Fruit fly (Drosophila melanogaster): ENCODE measurements around the gene CG11983.

DNA sequence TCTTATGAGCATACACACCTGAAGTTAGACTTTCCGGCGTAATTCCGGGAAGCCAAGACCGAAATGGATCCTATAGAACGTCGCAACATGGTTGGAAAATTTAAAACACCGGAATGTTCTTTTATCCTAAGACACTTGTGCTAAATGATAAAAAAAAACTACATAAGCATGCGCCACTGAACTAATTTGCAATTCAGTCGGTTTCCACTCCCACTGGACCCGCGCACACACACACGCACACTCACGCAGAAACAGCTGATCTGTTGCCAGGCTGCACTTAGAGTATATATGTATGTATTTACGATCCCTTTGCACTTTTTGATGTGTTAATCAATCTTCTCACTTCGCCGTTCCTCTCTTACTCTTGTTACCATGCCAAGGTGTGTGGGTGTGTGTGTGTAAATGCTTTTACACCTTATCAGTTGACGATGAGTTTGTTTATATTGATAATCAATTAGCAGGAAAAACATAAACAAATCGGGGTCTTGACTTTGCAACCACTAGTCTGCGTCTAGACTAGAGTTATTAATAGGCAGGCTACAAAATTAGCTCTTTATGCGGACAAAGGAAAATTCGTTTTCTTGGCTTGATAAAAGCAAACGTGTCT, 40.4 kb downstream of the CG11983 start, which contains the start of gene Mst85C:
- peak; percentile 61 for TF ChIP-seq CG9437 (GFP tag; optimal IDR thresholded peaks at IDR 0.05)
- TF ChIP-seq CG16863 (GFP tag; optimal IDR thresholded peaks at IDR 0.05), result no peak
- no peak for TF ChIP-seq stc (GFP tag; IDR thresholded peaks at IDR 0.05)
- no peak for TF ChIP-seq lov (optimal IDR thresholded peaks at IDR 0.05)
- TF ChIP-seq lov (GFP tag; IDR thresholded peaks at IDR 0.05), result no peak
- no peak for TF ChIP-seq CG30403 (GFP tag; optimal IDR thresholded peaks at IDR 0.05)
- no peak for TF ChIP-seq dimm (GFP tag; IDR thresholded peaks at IDR 0.05)
- TF ChIP-seq Dad (GFP tag; optimal IDR thresholded peaks at IDR 0.05), result no peak
- no peak for TF ChIP-seq trem (tag; optimal IDR thresholded peaks at IDR 0.05)

All from whole organism, embryonic.